Fruit fly (Drosophila melanogaster) whole organism, pupa: ENCODE data around the gene Trf5.
A peak's percentile ranks its signal among the peaks of the same experiment; 100 is the strongest.

Experiments used
- CG10348 ChIP-seq: fragments of 200-800 bp; sonication (Bioruptor generic); IDR thresholded peaks from 2 replicates; pipeline ENCODE4 v1.3.6; 2022; ENCODE audit warnings: missing biosample characterization, missing genetic modification characterization
- CG12605 ChIP-seq: fragments of 200-800 bp; sonication (Bioruptor generic); IDR thresholded peaks from 2 replicates; pipeline ENCODE4 v1.3.6; 2022; ENCODE audit warnings: missing biosample characterization, missing genetic modification characterization
- CG13204 ChIP-seq: fragments of 200-800 bp; sonication (Bioruptor generic); optimal IDR thresholded peaks from 2 replicates; lab custom pipeline; 2018; ENCODE audit warnings: missing biosample characterization, mild to moderate bottlenecking, missing genetic modification characterization, moderate library complexity
- CG14655 ChIP-seq: fragments of 200-800 bp; sonication (Bioruptor generic); optimal IDR thresholded peaks from 3 replicates; lab custom pipeline; 2017; ENCODE audit warnings: mild to moderate bottlenecking, missing biosample characterization, missing genetic modification reagents, missing genetic modification characterization
- CG15710 ChIP-seq: fragments of 200-800 bp; sonication (Bioruptor generic); optimal IDR thresholded peaks from 2 replicates; lab custom pipeline; 2018; ENCODE audit warnings: missing biosample characterization, mild to moderate bottlenecking, missing genetic modification characterization, moderate library complexity
- CG17806 ChIP-seq: fragments of 200-800 bp; sonication (Bioruptor generic); optimal IDR thresholded peaks from 2 replicates; lab custom pipeline; 2018; ENCODE audit warnings: missing biosample characterization, mild to moderate bottlenecking, missing genetic modification characterization, moderate library complexity
- CG32121 ChIP-seq: fragments of 200-800 bp; sonication (Bioruptor generic); IDR thresholded peaks from 2 replicates; pipeline ENCODE4 v1.3.6; 2022; ENCODE audit warnings: missing biosample characterization, missing genetic modification characterization
- CG34367 ChIP-seq: fragments of 200-800 bp; sonication (Bioruptor generic); optimal IDR thresholded peaks from 2 replicates; lab custom pipeline; 2018; ENCODE audit warnings: missing biosample characterization, mild to moderate bottlenecking, missing genetic modification characterization
- CG4496 ChIP-seq: fragments of 200-800 bp; sonication (Bioruptor generic); IDR thresholded peaks from 3 replicates; pipeline ENCODE4 v1.3.6; 2022; ENCODE audit warnings: missing biosample characterization, missing genetic modification characterization
- CG8159 ChIP-seq: fragments of 200-800 bp; sonication (Bioruptor generic); optimal IDR thresholded peaks from 3 replicates; lab custom pipeline; 2018; ENCODE audit warnings: missing biosample characterization, mild to moderate bottlenecking, missing genetic modification characterization, moderate library complexity
- CG8301 ChIP-seq: fragments of 200-800 bp; sonication (Bioruptor generic); optimal IDR thresholded peaks from 2 replicates; lab custom pipeline; 2018; ENCODE audit warnings: missing biosample characterization, mild to moderate bottlenecking, missing genetic modification characterization
- CG9948 ChIP-seq: fragments of 200-800 bp; sonication (Bioruptor generic); optimal IDR thresholded peaks from 2 replicates; lab custom pipeline; 2018; ENCODE audit warnings: missing biosample characterization, mild to moderate bottlenecking, missing genetic modification characterization, moderate library complexity
- D1 ChIP-seq: fragments of 200-800 bp; sonication (Bioruptor generic); optimal IDR thresholded peaks from 2 replicates; lab custom pipeline; 2018; ENCODE audit warnings: missing biosample characterization, mild to moderate bottlenecking, missing genetic modification characterization, moderate library complexity
- EcR ChIP-seq: fragments of 200-800 bp; sonication (Bioruptor generic); optimal IDR thresholded peaks from 3 replicates; lab custom pipeline; 2019; ENCODE audit warnings: missing biosample characterization, missing genetic modification characterization, mild to moderate bottlenecking, moderate library complexity, missing genetic modification reagents
- Ets98B ChIP-seq: fragments of 200-800 bp; sonication (Bioruptor generic); IDR thresholded peaks from 2 replicates; pipeline ENCODE4 v1.3.6; 2022; ENCODE audit warnings: missing biosample characterization, missing genetic modification characterization
- Pif1A ChIP-seq: fragments of 200-800 bp; sonication (Bioruptor generic); optimal IDR thresholded peaks from 3 replicates; lab custom pipeline; 2016; ENCODE audit warnings: missing biosample characterization, missing genetic modification characterization
- Pif1B ChIP-seq: fragments of 200-800 bp; sonication (Bioruptor generic); optimal IDR thresholded peaks from 3 replicates; lab custom pipeline; 2016; ENCODE audit warnings: missing biosample characterization, missing genetic modification characterization
- Snoo ChIP-seq: fragments of 200-800 bp; sonication (Bioruptor generic); optimal IDR thresholded peaks from 3 replicates; lab custom pipeline; 2017; ENCODE audit warnings: missing biosample characterization, mild to moderate bottlenecking, missing genetic modification characterization, inconsistent platforms
- fd96Ca ChIP-seq: fragments of 200-800 bp; sonication (Bioruptor generic); IDR thresholded peaks from 3 replicates; pipeline ENCODE4 v1.3.6; 2022; ENCODE audit warnings: missing biosample characterization, missing genetic modification characterization
- gl ChIP-seq: fragments of 200-800 bp; sonication (Bioruptor generic); optimal IDR thresholded peaks from 2 replicates; lab custom pipeline; 2018; ENCODE audit warnings: missing biosample characterization, mild to moderate bottlenecking, missing genetic modification characterization
- rn ChIP-seq: fragments of 200-800 bp; sonication (Bioruptor generic); IDR thresholded peaks from 2 replicates; pipeline ENCODE4 v1.3.6; 2022; ENCODE audit warnings: missing biosample characterization, missing genetic modification characterization

Trf5 gene

DNA sequence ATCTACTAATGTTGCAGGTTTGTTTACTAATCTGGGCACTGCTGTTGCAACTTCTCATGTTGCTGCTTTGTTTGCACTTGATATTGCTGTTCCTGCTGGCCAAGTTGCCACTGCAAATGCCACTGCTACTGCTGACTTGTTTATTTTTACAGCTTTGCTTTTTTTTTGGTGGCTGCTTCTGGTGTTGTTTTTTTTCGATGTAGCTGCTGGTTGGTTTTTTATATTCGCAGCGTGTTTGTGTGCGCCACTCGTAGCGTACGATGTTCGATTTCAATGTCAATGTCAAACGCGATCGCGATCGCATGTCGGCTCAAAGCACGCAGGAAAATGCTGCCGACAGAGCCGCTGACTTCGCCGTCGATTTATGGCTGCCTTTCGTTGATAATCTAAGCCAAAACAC lies 31.6 kb upstream of the Trf5 start:
- TF ChIP-seq Ets98B (GFP tag; lab: Robert Waterston, UW) (no peak), CG14655 (GFP tag; lab: Kevin White, UChicago) (no peak), CG34367 (tag; lab: Kevin White, UChicago) (no peak), CG17806 (tag; lab: Kevin White, UChicago) (no peak), CG13204 (GFP tag; lab: Kevin White, UChicago) (peak; percentile 27), CG12605 (peak; percentile 43; the same call in 1 of the 2 replicates), CG15710 (tag; lab: Kevin White, UChicago) (peak; percentile 8)
- TF ChIP-seq, all 21 proteins: peak for 3

DNA sequence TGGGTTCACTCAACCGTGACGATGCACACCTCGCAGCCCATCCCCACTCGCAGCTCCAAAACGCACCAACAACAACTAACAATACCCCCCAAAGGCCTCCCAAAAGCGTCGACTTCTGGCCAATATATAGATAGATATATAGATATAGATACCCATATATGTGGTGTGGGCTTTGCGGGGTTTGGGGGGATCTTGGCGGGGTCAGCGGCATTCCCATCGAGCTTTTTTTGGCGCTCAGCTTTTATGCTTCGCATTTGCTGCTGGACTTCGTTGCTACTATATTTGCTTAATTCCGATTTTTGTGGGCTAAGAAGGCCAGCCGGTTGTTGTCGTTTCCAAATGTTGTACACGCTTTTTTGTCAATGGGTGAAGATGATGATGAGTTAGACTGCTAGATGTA lies 31.1 kb upstream of the Trf5 start:
- TF ChIP-seq CG15710 (tag; lab: Kevin White, UChicago), result no peak

- TF ChIP-seq CG15710 (tag; lab: Kevin White, UChicago) (no peak), Pif1B (GFP tag; lab: Kevin White, UChicago) (no peak), rn (no peak), CG17806 (tag; lab: Kevin White, UChicago) (no peak), CG32121 (GFP tag; lab: Robert Waterston, UW) (no peak)
Observed at dm6 chr2L:2725374-2725773, 29.1 kb upstream of the Trf5 start, which contains the start of gene CG31689. CG31689 (plus strand) TSS chr2L:2725674.

dm6 chr2L:2724459-2724858 lies 28.2 kb upstream of the Trf5 start:
- TF ChIP-seq Ets98B (GFP tag; lab: Robert Waterston, UW) (no peak), Pif1B (GFP tag; lab: Kevin White, UChicago) (no peak), rn (no peak), CG9948 (tag; lab: Kevin White, UChicago) (no peak), CG14655 (GFP tag; lab: Kevin White, UChicago) (no peak), EcR (GFP tag; lab: Kevin White, UChicago) (no peak), Snoo (tag; lab: Kevin White, UChicago) (no peak), D1 (tag; lab: Kevin White, UChicago) (no peak), CG34367 (tag; lab: Kevin White, UChicago) (no peak), CG12605 (no peak), CG8159 (tag; lab: Kevin White, UChicago) (no peak)
- TF ChIP-seq, all 21 proteins: peak for 0

DNA sequence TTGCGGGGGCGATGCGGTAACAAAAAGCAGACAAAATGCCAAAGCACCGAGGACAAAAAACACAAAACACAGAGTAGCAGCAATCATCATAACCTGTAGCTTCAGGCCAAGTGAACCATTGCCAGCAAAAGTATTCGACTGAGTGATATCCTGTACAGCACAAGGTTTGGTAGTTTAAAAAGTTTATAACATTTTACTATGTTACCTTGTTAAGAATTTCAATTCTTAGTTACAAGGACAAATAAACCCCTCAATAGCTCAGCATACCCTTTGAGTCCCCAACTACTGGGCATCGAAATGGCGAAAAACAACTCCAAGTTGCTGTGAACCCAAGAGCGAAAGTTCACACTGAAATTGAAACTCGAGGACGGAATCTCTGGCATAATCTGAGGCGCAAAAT lies 26.9 kb upstream of the Trf5 start:
- TF ChIP-seq CG4496 (peak; percentile 28; the same call in 1 of the 3 replicates), D1 (tag; lab: Kevin White, UChicago) (no peak)

DNA sequence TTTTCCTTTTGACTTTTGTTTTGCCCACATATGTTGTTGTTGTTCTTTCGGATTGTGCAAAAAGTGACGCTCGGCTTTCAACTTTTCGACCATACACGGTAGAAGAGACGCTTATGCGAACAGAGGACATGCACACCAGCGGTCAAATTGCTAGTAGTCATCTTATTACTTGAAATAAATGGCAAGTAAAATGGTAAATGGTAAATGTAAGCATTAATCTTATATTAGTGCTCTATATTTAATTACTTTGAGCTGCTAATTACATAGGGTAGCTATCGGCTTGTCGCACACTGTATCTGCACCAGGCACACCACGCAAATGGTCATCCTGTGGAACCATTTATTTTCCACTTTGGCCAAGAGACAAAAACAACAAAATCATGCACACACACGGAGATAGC lies 25.1 kb upstream of the Trf5 start:
- TF ChIP-seq rn, result no peak
- peak; percentile 17 for TF ChIP-seq CG15710 (tag; lab: Kevin White, UChicago)
- no peak for TF ChIP-seq CG34367 (tag; lab: Kevin White, UChicago)
- no peak for TF ChIP-seq Ets98B (GFP tag; lab: Robert Waterston, UW)
- no peak for TF ChIP-seq Pif1B (GFP tag; lab: Kevin White, UChicago)
- TF ChIP-seq CG12605, result no peak
- TF ChIP-seq CG8301 (tag; lab: Kevin White, UChicago), result no peak
- TF ChIP-seq CG8159 (tag; lab: Kevin White, UChicago), result peak; percentile 28
- TF ChIP-seq Pif1A (GFP tag; lab: Kevin White, UChicago), result no peak
- no peak for TF ChIP-seq D1 (tag; lab: Kevin White, UChicago)
- TF ChIP-seq CG14655 (GFP tag; lab: Kevin White, UChicago), result peak; percentile 15

DNA sequence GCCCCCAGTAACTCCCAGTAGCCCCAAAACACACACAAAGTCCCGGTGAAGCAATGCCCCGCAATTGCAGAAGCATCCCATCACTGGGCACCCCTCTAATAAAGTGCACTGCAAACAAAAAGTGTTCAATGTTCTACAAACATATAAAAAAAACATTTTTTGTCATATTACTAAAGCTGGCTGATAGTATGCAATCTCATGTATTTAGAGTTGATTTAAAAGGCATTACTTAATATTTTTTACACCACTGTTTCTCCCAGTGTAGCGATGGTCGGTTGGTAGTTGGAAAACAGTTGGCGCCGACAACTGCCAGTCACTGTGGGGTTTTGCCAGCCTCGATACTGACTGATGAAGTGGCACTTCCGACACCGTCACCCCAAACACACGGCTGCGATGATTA lies 24.1 kb upstream of the Trf5 start:
- TF ChIP-seq CG4496 (no peak), gl (tag; lab: Kevin White, UChicago) (no peak), fd96Ca (GFP tag; lab: Robert Waterston, UW) (no peak), CG17806 (tag; lab: Kevin White, UChicago) (no peak), EcR (GFP tag; lab: Kevin White, UChicago) (no peak), CG9948 (tag; lab: Kevin White, UChicago) (no peak), Pif1A (GFP tag; lab: Kevin White, UChicago) (peak; percentile 6), CG15710 (tag; lab: Kevin White, UChicago) (peak; percentile 21), Ets98B (GFP tag; lab: Robert Waterston, UW) (no peak), D1 (tag; lab: Kevin White, UChicago) (no peak), CG8159 (tag; lab: Kevin White, UChicago) (peak; percentile 8), CG13204 (GFP tag; lab: Kevin White, UChicago) (no peak), Pif1B (GFP tag; lab: Kevin White, UChicago) (no peak), Snoo (tag; lab: Kevin White, UChicago) (no peak), CG34367 (tag; lab: Kevin White, UChicago) (no peak), rn (no peak), CG10348 (no peak), CG14655 (GFP tag; lab: Kevin White, UChicago) (no peak), CG8301 (tag; lab: Kevin White, UChicago) (no peak), CG32121 (GFP tag; lab: Robert Waterston, UW) (no peak), CG12605 (no peak)
